Worm (Caenorhabditis elegans): Measurements from ENCODE around the gene tbc-2.

- TF ChIP-seq mxl-2 (GFP tag; conservative IDR thresholded peaks at IDR 0.05) (no peak), ZK337.2 (GFP tag; IDR thresholded peaks at IDR 0.05) (no peak), mep-1 (tag; optimal IDR thresholded peaks at IDR 0.05) (no peak), ZK546.5 (tag; optimal IDR thresholded peaks at IDR 0.05) (no peak), zag-1 (tag; optimal IDR thresholded peaks at IDR 0.05) (no peak), dmd-9 (GFP tag; IDR thresholded peaks at IDR 0.05) (no peak)
Observed at ce11 chrII:5790313-5790773, 36.9 kb downstream of the tbc-2 start, which contains the start of gene lect-2.
